Worm (Caenorhabditis elegans) whole organism, early embryonic: Measurements from ENCODE around the gene C06H5.11.
"Not testable (repeated sequence)": the region's sequence is repeated elsewhere in the genome, so short reads cannot be mapped to it uniquely, and the experiment has no call there.

Experiments used
- B0310.2 ChIP-seq: sonication (generic microtip); optimal IDR thresholded peaks from 2 replicates; lab custom pipeline; 2016; ENCODE audit warnings: mild to moderate bottlenecking, missing genetic modification characterization, missing compliant biosample characterization
- F13C5.2 ChIP-seq: sonication (generic microtip); optimal IDR thresholded peaks from 2 replicates; lab custom pipeline; 2017; ENCODE audit warnings: mild to moderate bottlenecking, missing genetic modification characterization, inconsistent platforms, missing compliant biosample characterization
- aly-1 ChIP-seq: sonication (generic microtip); optimal IDR thresholded peaks from 2 replicates; lab custom pipeline; 2016; ENCODE audit warnings: missing genetic modification characterization, missing compliant biosample characterization
- ama-1 ChIP-seq: fragments of 150-350 bp; optimal IDR thresholded peaks from 2 replicates; lab custom pipeline; 2014
- ceh-13 ChIP-seq: fragments of 200-800 bp; sonication (Bioruptor generic); optimal IDR thresholded peaks from 2 replicates; lab custom pipeline; 2018; ENCODE audit warnings: mild to moderate bottlenecking, missing genetic modification characterization, missing compliant biosample characterization
- ceh-36 ChIP-seq: sonication (generic microtip); optimal IDR thresholded peaks from 2 replicates; lab custom pipeline; 2016; ENCODE audit warnings: missing genetic modification characterization, inconsistent platforms, missing compliant biosample characterization
- ets-7 ChIP-seq: sonication (generic microtip); optimal IDR thresholded peaks from 2 replicates; lab custom pipeline; 2016; ENCODE audit warnings: missing genotype, missing genetic modification characterization, missing compliant biosample characterization
- flt-1 ChIP-seq: fragments of 200-800 bp; sonication (Bioruptor generic); IDR thresholded peaks from 2 replicates; pipeline ENCODE4 v1.3.6; 2022; ENCODE audit warnings: missing genetic modification characterization, missing compliant biosample characterization
- hmbx-1 ChIP-seq: sonication (generic microtip); optimal IDR thresholded peaks from 2 replicates; lab custom pipeline; 2016; ENCODE audit warnings: mild to moderate bottlenecking, missing genetic modification characterization, missing compliant biosample characterization
- hmg-4 ChIP-seq: fragments of 200-800 bp; sonication (Bioruptor generic); optimal IDR thresholded peaks from 2 replicates; lab custom pipeline; 2018; ENCODE audit warnings: mild to moderate bottlenecking, missing genetic modification characterization, missing compliant biosample characterization
- hnd-1 ChIP-seq: sonication (generic microtip); optimal IDR thresholded peaks from 2 replicates; lab custom pipeline; 2016; ENCODE audit warnings: missing genetic modification characterization, missing compliant biosample characterization
- pes-1 ChIP-seq: fragments of 200-800 bp; sonication (Bioruptor generic); IDR thresholded peaks from 2 replicates; pipeline ENCODE4 v1.3.6; 2022; ENCODE audit warnings: missing genetic modification reagents, missing genetic modification characterization, missing compliant biosample characterization
- scrt-1 ChIP-seq: fragments of 200-800 bp; sonication (Bioruptor generic); IDR thresholded peaks from 2 replicates; pipeline ENCODE4 v1.3.6; 2022; ENCODE audit warnings: missing genetic modification characterization, missing compliant biosample characterization
- sea-1 ChIP-seq: fragments of 200-800 bp; sonication (Bioruptor generic); conservative IDR thresholded peaks from 2 replicates; pipeline ENCODE4 v1.3.6; 2022; ENCODE audit warnings: missing genetic modification characterization, missing compliant biosample characterization
- tbx-11 ChIP-seq: fragments of 200-800 bp; sonication (Bioruptor generic); IDR thresholded peaks from 2 replicates; pipeline ENCODE4 v1.3.6; 2022; ENCODE audit warnings: missing genetic modification characterization, missing compliant biosample characterization
- tbx-37 ChIP-seq: fragments of 200-800 bp; sonication (Bioruptor generic); conservative IDR thresholded peaks from 2 replicates; pipeline ENCODE4 v1.3.6; 2022; ENCODE audit warnings: missing genetic modification reagents, missing genetic modification characterization, missing compliant biosample characterization
- tra-4 ChIP-seq: sonication (generic microtip); optimal IDR thresholded peaks from 2 replicates; lab custom pipeline; 2017; ENCODE audit warnings: missing genetic modification characterization, missing compliant biosample characterization

Gene C06H5.11

ce11 chrV:17910019-17910418, 16.2 kb upstream of the C06H5.11 start, which contains the start of gene dcar-1:
Gene dcar-1, plus strand, starts transcription at chrV:17910319.
- TF ChIP-seq ceh-36 (tag; lab: Kevin White, UChicago) (no peak), flt-1 (GFP tag; lab: Robert Waterston, UW) (no peak), tbx-11 (GFP tag; lab: Robert Waterston, UW) (no peak), tbx-37 (GFP tag; lab: Robert Waterston, UW) (no peak), ama-1 (lab: Kevin White, UChicago) (no peak), scrt-1 (GFP tag; lab: Robert Waterston, UW) (no peak), hmbx-1 (tag; lab: Kevin White, UChicago) (no peak), hmg-4 (GFP tag; lab: Kevin White, UChicago) (no peak), sea-1 (GFP tag; lab: Robert Waterston, UW) (no peak), aly-1 (tag; lab: Kevin White, UChicago) (no peak), F13C5.2 (tag; lab: Kevin White, UChicago) (no peak), ets-7 (tag; lab: Kevin White, UChicago) (no peak), pes-1 (GFP tag; lab: Robert Waterston, UW) (no peak), tra-4 (tag; lab: Kevin White, UChicago) (no peak), hnd-1 (tag; lab: Kevin White, UChicago) (no peak), ceh-13 (GFP tag; lab: Kevin White, UChicago) (no peak)

DNA sequence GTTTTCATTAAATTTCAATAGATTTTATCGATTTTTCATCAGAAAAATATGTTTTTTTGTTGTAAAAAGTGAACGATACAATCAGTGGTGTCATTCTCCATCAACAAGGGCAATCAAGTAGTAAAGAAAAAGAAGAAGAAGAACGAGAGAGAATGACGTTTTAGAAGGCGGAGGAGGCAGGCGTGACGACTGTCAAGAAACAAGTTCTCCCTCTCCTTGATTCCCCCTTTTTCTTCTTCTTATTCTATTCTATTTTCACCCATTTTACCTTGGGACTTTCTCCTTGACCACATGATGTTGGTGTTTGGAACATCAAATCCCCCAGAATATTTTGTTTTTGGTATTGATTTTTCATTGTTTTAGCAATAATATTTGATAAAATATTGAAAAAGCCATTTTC, 11.9 kb upstream of the C06H5.11 start:
- TF ChIP-seq tra-4 (tag; lab: Kevin White, UChicago) (no peak), ets-7 (tag; lab: Kevin White, UChicago) (no peak), hmg-4 (GFP tag; lab: Kevin White, UChicago) (no peak), ceh-13 (GFP tag; lab: Kevin White, UChicago) (no peak), hnd-1 (tag; lab: Kevin White, UChicago) (no peak), tbx-11 (GFP tag; lab: Robert Waterston, UW) (no peak), pes-1 (GFP tag; lab: Robert Waterston, UW) (no peak), flt-1 (GFP tag; lab: Robert Waterston, UW) (no peak), hmbx-1 (tag; lab: Kevin White, UChicago) (no peak)

ce11 chrV:17903829-17904228, 10.0 kb upstream of the C06H5.11 start, which contains the start of gene C06H5.14:
Gene C06H5.14, plus strand, starts transcription at chrV:17904129.
- TF ChIP-seq ets-7 (tag; lab: Kevin White, UChicago); sea-1 (GFP tag; lab: Robert Waterston, UW); F13C5.2 (tag; lab: Kevin White, UChicago): not testable (repeated sequence)

DNA sequence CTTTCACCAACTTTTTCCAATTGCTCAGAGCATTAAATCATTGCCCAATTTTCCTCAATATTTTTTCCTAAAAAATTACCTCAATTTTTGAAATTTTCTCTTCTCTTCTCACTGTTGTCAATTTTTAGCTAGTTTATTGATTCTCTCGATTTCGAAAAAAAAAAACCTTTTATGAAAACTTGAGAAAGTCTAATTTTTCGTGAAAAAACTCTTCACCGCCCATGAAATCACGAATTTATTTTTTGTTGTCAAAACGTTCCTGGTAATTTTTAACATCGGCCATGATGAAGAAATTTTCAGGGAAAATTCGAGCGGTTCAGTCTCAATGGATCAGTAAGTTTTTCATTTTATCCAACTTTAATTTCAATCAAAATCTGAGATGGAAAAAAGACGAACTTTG, 5.6 kb upstream of the C06H5.11 start, which contains the start of gene fbxa-157:
Gene fbxa-157 (plus strand): TSS at position 301 of the 400 bp plus-strand sequence.
- TF ChIP-seq ets-7 (tag; lab: Kevin White, UChicago) (no peak), F13C5.2 (tag; lab: Kevin White, UChicago) (no peak), hmg-4 (GFP tag; lab: Kevin White, UChicago) (no peak), ceh-13 (GFP tag; lab: Kevin White, UChicago) (no peak), B0310.2 (tag; lab: Kevin White, UChicago) (no peak), ama-1 (lab: Kevin White, UChicago) (no peak), pes-1 (GFP tag; lab: Robert Waterston, UW) (no peak), sea-1 (GFP tag; lab: Robert Waterston, UW) (no peak), tbx-11 (GFP tag; lab: Robert Waterston, UW) (no peak), tra-4 (tag; lab: Kevin White, UChicago) (no peak), flt-1 (GFP tag; lab: Robert Waterston, UW) (no peak), scrt-1 (GFP tag; lab: Robert Waterston, UW) (no peak), hmbx-1 (tag; lab: Kevin White, UChicago) (no peak), tbx-37 (GFP tag; lab: Robert Waterston, UW) (no peak), ceh-36 (tag; lab: Kevin White, UChicago) (no peak)

ce11 chrV:17897646-17898045, 3.8 kb upstream of the C06H5.11 start, which contains the start of gene C06H5.13:
Gene C06H5.13, minus strand, starts transcription at chrV:17897746.
- TF ChIP-seq sea-1 (GFP tag; lab: Robert Waterston, UW); B0310.2 (tag; lab: Kevin White, UChicago); tbx-11 (GFP tag; lab: Robert Waterston, UW): not testable (repeated sequence)

- TF ChIP-seq B0310.2 (tag; lab: Kevin White, UChicago) (no peak), tbx-37 (GFP tag; lab: Robert Waterston, UW) (no peak), sea-1 (GFP tag; lab: Robert Waterston, UW) (no peak), ets-7 (tag; lab: Kevin White, UChicago) (no peak), ceh-36 (tag; lab: Kevin White, UChicago) (no peak), tbx-11 (GFP tag; lab: Robert Waterston, UW) (no peak), ceh-13 (GFP tag; lab: Kevin White, UChicago) (no peak), pes-1 (GFP tag; lab: Robert Waterston, UW) (no peak), hnd-1 (tag; lab: Kevin White, UChicago) (no peak), flt-1 (GFP tag; lab: Robert Waterston, UW) (no peak), hmg-4 (GFP tag; lab: Kevin White, UChicago) (no peak), hmbx-1 (tag; lab: Kevin White, UChicago) (no peak), tra-4 (tag; lab: Kevin White, UChicago) (no peak), F13C5.2 (tag; lab: Kevin White, UChicago) (no peak), ama-1 (lab: Kevin White, UChicago) (no peak), scrt-1 (GFP tag; lab: Robert Waterston, UW) (no peak), aly-1 (tag; lab: Kevin White, UChicago) (no peak)
Observed at ce11 chrV:17896736-17897353, 3.0 kb upstream of the C06H5.11 start, which contains the start of gene fbxa-156. Gene fbxa-156, minus strand, starts transcription at chrV:17896786.
